Fruit fly (Drosophila melanogaster) whole organism, pupa: Measurements from ENCODE around the gene CG33290.

Experiments used
- CG10348 ChIP-seq: fragments of 200-800 bp; sonication (Bioruptor generic); IDR thresholded peaks from 2 replicates; pipeline ENCODE4 v1.3.6; 2022; ENCODE audit warnings: missing biosample characterization, missing genetic modification characterization
- CG12605 ChIP-seq: fragments of 200-800 bp; sonication (Bioruptor generic); IDR thresholded peaks from 2 replicates; pipeline ENCODE4 v1.3.6; 2022; ENCODE audit warnings: missing biosample characterization, missing genetic modification characterization
- CG13204 ChIP-seq: fragments of 200-800 bp; sonication (Bioruptor generic); optimal IDR thresholded peaks from 2 replicates; lab custom pipeline; 2018; ENCODE audit warnings: missing biosample characterization, mild to moderate bottlenecking, missing genetic modification characterization, moderate library complexity
- CG15710 ChIP-seq: fragments of 200-800 bp; sonication (Bioruptor generic); optimal IDR thresholded peaks from 2 replicates; lab custom pipeline; 2018; ENCODE audit warnings: missing biosample characterization, mild to moderate bottlenecking, missing genetic modification characterization, moderate library complexity
- CG34367 ChIP-seq: fragments of 200-800 bp; sonication (Bioruptor generic); optimal IDR thresholded peaks from 2 replicates; lab custom pipeline; 2018; ENCODE audit warnings: missing biosample characterization, mild to moderate bottlenecking, missing genetic modification characterization
- CG8301 ChIP-seq: fragments of 200-800 bp; sonication (Bioruptor generic); optimal IDR thresholded peaks from 2 replicates; lab custom pipeline; 2018; ENCODE audit warnings: missing biosample characterization, mild to moderate bottlenecking, missing genetic modification characterization
- CG9948 ChIP-seq: fragments of 200-800 bp; sonication (Bioruptor generic); optimal IDR thresholded peaks from 2 replicates; lab custom pipeline; 2018; ENCODE audit warnings: missing biosample characterization, mild to moderate bottlenecking, missing genetic modification characterization, moderate library complexity
- EcR ChIP-seq: fragments of 200-800 bp; sonication (Bioruptor generic); optimal IDR thresholded peaks from 3 replicates; lab custom pipeline; 2019; ENCODE audit warnings: missing biosample characterization, missing genetic modification characterization, mild to moderate bottlenecking, moderate library complexity, missing genetic modification reagents
- Ets98B ChIP-seq: fragments of 200-800 bp; sonication (Bioruptor generic); IDR thresholded peaks from 2 replicates; pipeline ENCODE4 v1.3.6; 2022; ENCODE audit warnings: missing biosample characterization, missing genetic modification characterization
- Pif1B ChIP-seq: fragments of 200-800 bp; sonication (Bioruptor generic); optimal IDR thresholded peaks from 3 replicates; lab custom pipeline; 2016; ENCODE audit warnings: missing biosample characterization, missing genetic modification characterization
- fd96Ca ChIP-seq: fragments of 200-800 bp; sonication (Bioruptor generic); IDR thresholded peaks from 3 replicates; pipeline ENCODE4 v1.3.6; 2022; ENCODE audit warnings: missing biosample characterization, missing genetic modification characterization
- gl ChIP-seq: fragments of 200-800 bp; sonication (Bioruptor generic); optimal IDR thresholded peaks from 2 replicates; lab custom pipeline; 2018; ENCODE audit warnings: missing biosample characterization, mild to moderate bottlenecking, missing genetic modification characterization

- no peak for TF ChIP-seq Ets98B
- TF ChIP-seq EcR = no peak
- no peak for TF ChIP-seq Pif1B (GFP tag; lab: Kevin White, UChicago)
- no peak for TF ChIP-seq CG12605 (GFP tag; lab: Robert Waterston, UW)
- TF ChIP-seq CG15710 = no peak
- TF ChIP-seq CG13204 (GFP tag; lab: Kevin White, UChicago) = no peak
- no peak for TF ChIP-seq CG8301
- TF ChIP-seq CG9948 (tag; lab: Kevin White, UChicago) = no peak
- TF ChIP-seq fd96Ca (GFP tag; lab: Robert Waterston, UW) = no peak
- no peak for TF ChIP-seq gl (tag; lab: Kevin White, UChicago)
- TF ChIP-seq CG10348 (GFP tag; lab: Robert Waterston, UW) = no peak
- no peak for TF ChIP-seq CG34367
These were observed 7.8 kb upstream of the CG33290 start, which contains the start of gene ppk5 for dm6 chr3L:21534360-21534759.
